Worm (Caenorhabditis elegans) whole organism, L1 larva: ENCODE results near the gene fmi-1.

Source experiments
- C34B4.2 ChIP-seq: sonication (generic microtip); optimal IDR thresholded peaks from 2 replicates; lab custom pipeline; 2017; ENCODE audit warnings: mild to moderate bottlenecking, missing genetic modification characterization, missing compliant biosample characterization
- aha-1 ChIP-seq: fragments of 150-350 bp; optimal IDR thresholded peaks from 2 replicates; lab custom pipeline; 2014; ENCODE audit warnings: missing biosample characterization, missing genetic modification characterization
- blmp-1 ChIP-seq: fragments of 150-350 bp; optimal IDR thresholded peaks from 2 replicates; lab custom pipeline; 2014; ENCODE audit warnings: missing biosample characterization, missing genetic modification characterization
- ceh-8 ChIP-seq: fragments of 200-800 bp; sonication (Bioruptor generic); optimal IDR thresholded peaks from 2 replicates; lab custom pipeline; 2018; ENCODE audit warnings: mild to moderate bottlenecking, missing genetic modification characterization, moderate library complexity, missing compliant biosample characterization
- ceh-88 ChIP-seq: fragments of 200-800 bp; sonication (Bioruptor generic); IDR thresholded peaks from 2 replicates; pipeline ENCODE4 v1.3.6; 2022; ENCODE audit warnings: missing genetic modification characterization, missing compliant biosample characterization
- ceh-90 ChIP-seq: sonication (generic microtip); optimal IDR thresholded peaks from 2 replicates; lab custom pipeline; 2016; ENCODE audit warnings: missing genetic modification characterization, missing compliant biosample characterization
- dpl-1 ChIP-seq, 3 experiments: fragments of 150-350 bp in 2 of 3; sonication (generic microtip) in 1 of 3; optimal IDR thresholded peaks; 2 replicates each; lab custom pipeline; 2014 to 2017; ENCODE audit warnings: missing biosample characterization in 3 of 3, missing genetic modification characterization in 3 of 3, missing genetic modification reagents in 3 of 3
- dsc-1 ChIP-seq: sonication (generic microtip); optimal IDR thresholded peaks from 2 replicates; lab custom pipeline; 2016; ENCODE audit warnings: mild to moderate bottlenecking, missing genetic modification characterization, missing compliant biosample characterization
- efl-1 ChIP-seq, 4 experiments: fragments of 150-350 bp; optimal IDR thresholded peaks in 3 of 4; peaks in 1 of 4; 1 replicate in 1 of 4; 2 replicates in 3 of 4; lab custom pipeline; 2014; ENCODE audit warnings: missing biosample characterization in 2 of 4, missing genetic modification characterization in 2 of 4, missing genetic modification reagents in 2 of 4
- efl-3 ChIP-seq: fragments of 200-800 bp; sonication (Bioruptor generic); optimal IDR thresholded peaks from 2 replicates; lab custom pipeline; 2018; ENCODE audit warnings: mild to moderate bottlenecking, missing genetic modification characterization, missing compliant biosample characterization
- egl-27 ChIP-seq, 2 experiments: fragments of 150-350 bp in 1 of 2; sonication (generic microtip); optimal IDR thresholded peaks; 3 replicates each; lab custom pipeline; 2017 to 2018; ENCODE audit warnings: missing biosample characterization in 2 of 2, missing genetic modification characterization in 2 of 2, missing genetic modification reagents in 2 of 2
- elt-2 ChIP-seq: sonication (generic microtip); optimal IDR thresholded peaks from 2 replicates; lab custom pipeline; 2016; ENCODE audit warnings: missing genetic modification characterization, mild to moderate bottlenecking, inconsistent platforms, missing compliant biosample characterization, missing genetic modification reagents
- fkh-10 ChIP-seq: sonication (generic microtip); optimal IDR thresholded peaks from 2 replicates; lab custom pipeline; 2017; ENCODE audit warnings: missing biosample characterization, missing genetic modification reagents, missing genetic modification characterization
- fkh-4 ChIP-seq: sonication (generic microtip); optimal IDR thresholded peaks from 2 replicates; lab custom pipeline; 2016; ENCODE audit warnings: missing compliant biosample characterization, missing genetic modification characterization, borderline replicate concordance
- fkh-8 ChIP-seq: sonication (generic microtip); optimal IDR thresholded peaks from 2 replicates; lab custom pipeline; 2016; ENCODE audit warnings: mild to moderate bottlenecking, missing genetic modification characterization, missing compliant biosample characterization
- grh-1 ChIP-seq: fragments of 200-800 bp; sonication (Bioruptor generic); IDR thresholded peaks from 2 replicates; pipeline ENCODE4 v1.3.6; 2022; ENCODE audit warnings: missing genetic modification reagents, missing genetic modification characterization, missing compliant biosample characterization
- irx-1 ChIP-seq: sonication (generic microtip); optimal IDR thresholded peaks from 2 replicates; lab custom pipeline; 2016; ENCODE audit warnings: missing genetic modification characterization, missing compliant biosample characterization
- isw-1 ChIP-seq: fragments of 200-800 bp; sonication (Bioruptor generic); IDR thresholded peaks from 2 replicates; pipeline ENCODE4 v1.3.6; 2022; ENCODE audit warnings: missing genetic modification characterization, missing compliant biosample characterization
- jun-1 ChIP-seq: fragments of 150-350 bp; optimal IDR thresholded peaks from 2 replicates; lab custom pipeline; 2014; ENCODE audit warnings: missing biosample characterization, missing genetic modification reagents, missing genetic modification characterization
- lin-13 ChIP-seq: fragments of 150-350 bp; optimal IDR thresholded peaks from 2 replicates; lab custom pipeline; 2014; ENCODE audit warnings: missing biosample characterization, missing genetic modification reagents, missing genetic modification characterization
- lin-14 ChIP-seq: fragments of 200-800 bp; sonication (Bioruptor generic); optimal IDR thresholded peaks from 2 replicates; lab custom pipeline; 2018; ENCODE audit warnings: mild to moderate bottlenecking, missing genetic modification characterization, moderate library complexity, missing compliant biosample characterization
- lin-15B ChIP-seq: fragments of 150-350 bp; sonication (generic microtip); optimal IDR thresholded peaks from 3 replicates; lab custom pipeline; 2014; ENCODE audit warnings: missing biosample characterization, missing genetic modification characterization
- lin-35 ChIP-seq, 2 experiments: fragments of 150-350 bp; optimal IDR thresholded peaks; 2 replicates each; lab custom pipeline; 2014; ENCODE audit warnings: missing biosample characterization in 2 of 2, missing genetic modification characterization in 2 of 2, missing genetic modification reagents in 2 of 2
- lir-3 ChIP-seq: sonication (generic microtip); optimal IDR thresholded peaks from 2 replicates; lab custom pipeline; 2016; ENCODE audit warnings: mild to moderate bottlenecking, missing genetic modification characterization, moderate library complexity, missing compliant biosample characterization; ENCODE audit not compliant: poor library complexity
- lsy-2 ChIP-seq, 2 experiments: fragments of 150-350 bp; optimal IDR thresholded peaks; 2 replicates each; lab custom pipeline; 2014; ENCODE audit warnings: missing biosample characterization in 2 of 2, missing genetic modification characterization in 2 of 2
- mdl-1 ChIP-seq, 2 experiments: fragments of 150-350 bp; optimal IDR thresholded peaks; 2 replicates each; lab custom pipeline; 2014 to 2017; ENCODE audit warnings: missing biosample characterization in 2 of 2, missing genetic modification characterization in 2 of 2, inconsistent platforms in 1 of 2
- nhr-12 ChIP-seq: sonication (generic microtip); optimal IDR thresholded peaks from 2 replicates; lab custom pipeline; 2017; ENCODE audit warnings: missing biosample characterization, missing genetic modification characterization
- nhr-19 ChIP-seq: fragments of 200-800 bp; sonication (Bioruptor generic); conservative IDR thresholded peaks from 2 replicates; pipeline ENCODE4 v1.3.6; 2022; ENCODE audit warnings: missing genetic modification characterization, missing compliant biosample characterization
- nhr-20 ChIP-seq: sonication (generic microtip); optimal IDR thresholded peaks from 2 replicates; lab custom pipeline; 2016; ENCODE audit warnings: mild to moderate bottlenecking, missing genetic modification characterization, missing compliant biosample characterization
- nhr-28 ChIP-seq: fragments of 150-350 bp; optimal IDR thresholded peaks from 2 replicates; lab custom pipeline; 2014; ENCODE audit warnings: missing biosample characterization, missing genetic modification characterization
- nhr-47 ChIP-seq: sonication (generic microtip); optimal IDR thresholded peaks from 2 replicates; lab custom pipeline; 2016; ENCODE audit warnings: mild to moderate bottlenecking, missing genetic modification characterization, moderate library complexity, missing compliant biosample characterization
- nhr-71 ChIP-seq: sonication (generic microtip); optimal IDR thresholded peaks from 2 replicates; lab custom pipeline; 2016; ENCODE audit warnings: mild to moderate bottlenecking, missing genetic modification characterization, moderate library complexity, missing compliant biosample characterization
- nhr-84 ChIP-seq: sonication (generic microtip); optimal IDR thresholded peaks from 2 replicates; lab custom pipeline; 2017; ENCODE audit warnings: missing biosample characterization, missing genetic modification characterization
- nhr-90 ChIP-seq: sonication (generic microtip); optimal IDR thresholded peaks from 2 replicates; lab custom pipeline; 2016; ENCODE audit warnings: mild to moderate bottlenecking, missing genetic modification characterization, missing compliant biosample characterization; ENCODE audit not compliant: poor library complexity
- pag-3 ChIP-seq: sonication (generic microtip); optimal IDR thresholded peaks from 2 replicates; lab custom pipeline; 2017; ENCODE audit warnings: missing genetic modification characterization, mild to moderate bottlenecking, missing compliant biosample characterization, antibody characterized with exemption, borderline replicate concordance; ENCODE audit not compliant: insufficient read depth
- pax-3 ChIP-seq: fragments of 200-800 bp; sonication (Bioruptor generic); optimal IDR thresholded peaks from 2 replicates; lab custom pipeline; 2018; ENCODE audit warnings: mild to moderate bottlenecking, missing genetic modification characterization, moderate library complexity, missing compliant biosample characterization
- pqm-1 ChIP-seq: sonication (generic microtip); optimal IDR thresholded peaks from 3 replicates; lab custom pipeline; 2017; ENCODE audit warnings: missing biosample characterization, missing genetic modification characterization
- rnt-1 ChIP-seq: sonication (generic microtip); optimal IDR thresholded peaks from 2 replicates; lab custom pipeline; 2016; ENCODE audit warnings: mild to moderate bottlenecking, missing genetic modification characterization, moderate library complexity, missing compliant biosample characterization
- snpc-4 ChIP-seq: fragments of 150-350 bp; optimal IDR thresholded peaks from 2 replicates; lab custom pipeline; 2014; ENCODE audit warnings: missing biosample characterization, missing genetic modification characterization
- snu-23 ChIP-seq: sonication (generic microtip); optimal IDR thresholded peaks from 2 replicates; lab custom pipeline; 2016; ENCODE audit warnings: missing genetic modification characterization, missing compliant biosample characterization
- sup-37 ChIP-seq: fragments of 200-800 bp; sonication (Bioruptor generic); optimal IDR thresholded peaks from 2 replicates; lab custom pipeline; 2018; ENCODE audit warnings: mild to moderate bottlenecking, missing genetic modification characterization, missing compliant biosample characterization
- swsn-7 ChIP-seq: sonication (generic microtip); optimal IDR thresholded peaks from 2 replicates; lab custom pipeline; 2016; ENCODE audit warnings: missing genetic modification characterization, missing compliant biosample characterization
- tbx-2 ChIP-seq: sonication (generic microtip); optimal IDR thresholded peaks from 2 replicates; lab custom pipeline; 2016; ENCODE audit warnings: missing genetic modification characterization, missing compliant biosample characterization
- tlp-1 ChIP-seq: fragments of 150-350 bp; optimal IDR thresholded peaks from 2 replicates; lab custom pipeline; 2014; ENCODE audit warnings: missing biosample characterization, missing genetic modification characterization
- xbp-1 ChIP-seq: sonication (generic microtip); optimal IDR thresholded peaks from 2 replicates; lab custom pipeline; 2016; ENCODE audit warnings: missing genetic modification characterization, missing compliant biosample characterization
- zag-1 ChIP-seq: fragments of 150-350 bp; optimal IDR thresholded peaks from 2 replicates; lab custom pipeline; 2014; ENCODE audit warnings: missing biosample characterization, missing genetic modification characterization
- ztf-11 ChIP-seq, 2 experiments: sonication (generic microtip); optimal IDR thresholded peaks; 2 replicates each; lab custom pipeline; 2016 to 2017; ENCODE audit warnings: missing genetic modification characterization in 2 of 2, missing biosample characterization in 1 of 2, missing compliant biosample characterization in 1 of 2

Gene fmi-1

DNA sequence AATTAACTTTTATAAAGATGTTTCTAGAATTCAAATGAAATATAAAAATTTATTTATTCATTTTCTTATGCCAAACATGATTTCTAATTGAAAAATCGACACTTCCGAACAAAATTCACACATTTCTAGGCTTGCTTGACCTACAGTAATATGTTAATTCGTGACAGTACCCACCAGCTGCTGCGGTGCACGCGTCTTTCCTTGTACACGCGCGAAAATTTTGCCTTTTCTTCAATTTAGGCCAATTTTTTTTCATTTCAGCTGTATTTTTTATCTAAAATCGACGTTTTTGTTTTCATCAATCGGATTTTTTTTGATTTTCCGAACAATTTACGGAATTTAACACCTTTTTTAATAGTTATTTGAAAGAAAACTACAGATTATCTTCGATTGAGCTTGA, 18.8 kb upstream of the fmi-1 start:
- no peak for TF ChIP-seq snu-23 (GFP tag; lab: Kevin White, UChicago)

DNA sequence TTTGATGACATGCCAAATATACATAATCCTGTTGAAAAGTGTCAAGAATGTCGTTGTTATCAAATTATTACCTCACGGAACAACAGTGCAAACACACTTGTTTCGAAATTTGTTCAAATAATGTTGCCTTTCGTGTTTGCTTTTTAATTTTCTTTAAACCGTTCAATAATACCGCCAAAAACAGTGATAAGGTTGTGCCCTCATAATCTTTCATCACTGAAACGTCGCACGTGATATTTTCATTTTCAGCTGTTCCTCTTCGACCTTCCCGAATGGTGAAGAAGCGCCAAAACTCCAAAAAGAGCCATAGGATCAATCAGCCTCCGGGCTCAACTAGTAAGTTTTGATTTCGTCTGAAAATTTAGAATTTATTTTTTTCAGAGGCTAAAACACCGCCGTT, 16.8 kb upstream of the fmi-1 start, which contains the start of gene inft-2:
Gene inft-2, plus strand, starts transcription at position 248 of the 400 bp plus-strand sequence.
- TF ChIP-seq tlp-1 (tag; lab: Kevin White, UChicago) = no peak
- no peak for TF ChIP-seq efl-1 (optimal IDR thresholded peaks at IDR 0.05; lab: Kevin White, UChicago)
- peak in 1 of 2 experiments; percentile 52 for TF ChIP-seq efl-1 (GFP tag; optimal IDR thresholded peaks at IDR 0.05 in 1 of 2; lab: Kevin White, UChicago)
- TF ChIP-seq jun-1 (tag; lab: Kevin White, UChicago) = no peak
- TF ChIP-seq elt-2 (tag; lab: Kevin White, UChicago) = peak; percentile 25

DNA sequence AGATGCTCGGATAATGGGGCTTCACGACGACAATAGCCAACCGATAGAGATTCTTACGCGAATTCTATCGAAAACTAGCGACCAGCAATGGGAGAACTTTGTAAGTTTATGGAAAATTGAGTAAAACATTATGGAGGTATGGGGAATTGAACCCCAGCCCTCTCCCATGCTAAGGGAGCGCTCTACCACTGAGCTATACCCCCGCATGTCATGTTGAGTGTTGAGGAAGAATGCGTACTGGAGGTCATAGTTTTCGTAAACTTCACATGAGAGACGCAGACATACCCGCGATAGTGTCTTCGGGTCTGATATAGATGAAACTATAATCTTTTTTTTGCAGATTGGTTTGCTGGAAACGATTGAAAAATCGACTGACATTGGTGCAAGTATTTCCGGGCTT, 15.5 kb upstream of the fmi-1 start:
- TF ChIP-seq nhr-28 (tag; lab: Kevin White, UChicago) = no peak
- TF ChIP-seq snpc-4 (tag; lab: Kevin White, UChicago) = peak; percentile 58
- TF ChIP-seq ceh-90 = no peak
- TF ChIP-seq isw-1 (GFP tag; lab: Robert Waterston, UW) = no peak
- peak; percentile 18 for TF ChIP-seq blmp-1
- peak; percentile 50 for TF ChIP-seq irx-1 (tag; lab: Kevin White, UChicago)
- peak; percentile 47 to 70 for TF ChIP-seq lsy-2 (tag; optimal IDR thresholded peaks at IDR 0.05; lab: Kevin White, UChicago)
- TF ChIP-seq fkh-4 (tag; lab: Kevin White, UChicago) = no peak
- TF ChIP-seq nhr-20 = peak; percentile 74
- peak; percentile 74 for TF ChIP-seq nhr-71 (tag; lab: Kevin White, UChicago)
- no peak for TF ChIP-seq pag-3 (tag; lab: Kevin White, UChicago)
- no peak for TF ChIP-seq C34B4.2 (tag; lab: Kevin White, UChicago)
- TF ChIP-seq lir-3 (tag; lab: Kevin White, UChicago) = peak; percentile 34
- TF ChIP-seq nhr-90 = peak; percentile 55
- no peak for TF ChIP-seq aha-1 (tag; lab: Kevin White, UChicago)
- peak; percentile 14 for TF ChIP-seq fkh-10 (GFP tag; lab: Kevin White, UChicago)
- TF ChIP-seq xbp-1 (tag; lab: Kevin White, UChicago) = peak; percentile 38
- TF ChIP-seq nhr-84 = no peak
- TF ChIP-seq dsc-1 (tag; lab: Kevin White, UChicago) = peak; percentile 32
- peak in 1 of 2 experiments; percentile 74 for TF ChIP-seq mdl-1 (tag; optimal IDR thresholded peaks at IDR 0.05; lab: Kevin White, UChicago)
- no peak for TF ChIP-seq efl-3 (GFP tag; lab: Kevin White, UChicago)
- peak; percentile 32 for TF ChIP-seq tbx-2 (tag; lab: Kevin White, UChicago)
- peak; percentile 62 for TF ChIP-seq fkh-8 (tag; lab: Kevin White, UChicago)
- TF ChIP-seq sup-37 (GFP tag; lab: Kevin White, UChicago) = no peak
- TF ChIP-seq egl-27 (tag; optimal IDR thresholded peaks at IDR 0.05; lab: Kevin White, UChicago) = peak in 1 of 2 experiments; percentile 42
- no peak for TF ChIP-seq ceh-8 (GFP tag; lab: Kevin White, UChicago)
- no peak for TF ChIP-seq grh-1
- TF ChIP-seq lin-15B (tag; lab: Kevin White, UChicago) = no peak
- TF ChIP-seq lin-13 (GFP tag; lab: Kevin White, UChicago) = peak; percentile 43
- TF ChIP-seq nhr-47 (tag; lab: Kevin White, UChicago) = peak; percentile 75
- TF ChIP-seq dpl-1 (GFP tag; optimal IDR thresholded peaks at IDR 0.05; lab: Kevin White, UChicago) = peak in 2 of 3 experiments; percentile 47 to 67
- TF ChIP-seq zag-1 (tag; lab: Kevin White, UChicago) = no peak
- peak; percentile 41 for TF ChIP-seq jun-1 (tag; lab: Kevin White, UChicago)
- peak; percentile 75 for TF ChIP-seq rnt-1 (tag; lab: Kevin White, UChicago)
- peak; percentile 58 for TF ChIP-seq swsn-7 (tag; lab: Kevin White, UChicago)
- peak; percentile 76 for TF ChIP-seq nhr-19 (GFP tag; lab: Robert Waterston, UW)
- TF ChIP-seq lin-14 (GFP tag; lab: Kevin White, UChicago) = peak; percentile 69
- TF ChIP-seq lin-35 (GFP tag; optimal IDR thresholded peaks at IDR 0.05; lab: Kevin White, UChicago) = peak; percentile 52 to 82
- TF ChIP-seq nhr-12 = no peak
- peak; percentile 71 for TF ChIP-seq pax-3
- peak in 1 of 2 experiments; percentile 5 for TF ChIP-seq ztf-11 (tag; optimal IDR thresholded peaks at IDR 0.05; lab: Kevin White, UChicago)
- TF ChIP-seq ceh-88 = no peak; the same call in 1 of the 2 replicates
- no peak for TF ChIP-seq pqm-1
